Worm (Caenorhabditis elegans) whole organism, L4 larva: Measurements from ENCODE around the gene mdt-30.

Experiments
- dmd-9 ChIP-seq: fragments of 200-800 bp; sonication (Bioruptor generic); IDR thresholded peaks from 2 replicates; pipeline ENCODE4 v1.3.6; 2022; ENCODE audit warnings: missing genetic modification reagents, missing genetic modification characterization, missing compliant biosample characterization
- lsy-2 ChIP-seq, 2 experiments: fragments of 150-350 bp in 1 of 2; sonication (generic microtip) in 1 of 2; optimal IDR thresholded peaks; 2 replicates each; lab custom pipeline; 2014 to 2017; ENCODE audit warnings: missing biosample characterization in 2 of 2, missing genetic modification characterization in 2 of 2
- nhr-28 ChIP-seq: fragments of 150-350 bp; optimal IDR thresholded peaks from 2 replicates; lab custom pipeline; 2014; ENCODE audit warnings: missing biosample characterization, missing genetic modification characterization
- pqm-1 ChIP-seq: sonication (generic microtip); optimal IDR thresholded peaks from 2 replicates; lab custom pipeline; 2017; ENCODE audit warnings: missing biosample characterization, missing genetic modification characterization
- ztf-11 ChIP-seq: fragments of 150-350 bp; optimal IDR thresholded peaks from 2 replicates; lab custom pipeline; 2014; ENCODE audit warnings: missing biosample characterization, missing genetic modification characterization

- TF ChIP-seq lsy-2 (tag; optimal IDR thresholded peaks at IDR 0.05; lab: Kevin White, UChicago): no peak
- TF ChIP-seq dmd-9 (GFP tag; lab: Robert Waterston, UW): no peak
- no peak for TF ChIP-seq ztf-11 (tag; lab: Kevin White, UChicago)
- no peak for TF ChIP-seq nhr-28 (tag; lab: Kevin White, UChicago)
- TF ChIP-seq pqm-1 (tag; lab: Kevin White, UChicago): no peak
Measured at ce11 chrIII:8017053-8017452, 10.8 kb downstream of the mdt-30 start.
